Worm (Caenorhabditis elegans) whole organism, L1 larva: ENCODE data around the gene D2024.1.

Experiments
- ama-1 ChIP-seq: fragments of 150-350 bp; optimal IDR thresholded peaks from 2 replicates; lab custom pipeline; 2014
- ceh-8 ChIP-seq: fragments of 200-800 bp; sonication (Bioruptor generic); optimal IDR thresholded peaks from 2 replicates; lab custom pipeline; 2018; ENCODE audit warnings: mild to moderate bottlenecking, missing genetic modification characterization, moderate library complexity, missing compliant biosample characterization
- dpl-1 ChIP-seq, 3 experiments: fragments of 150-350 bp in 2 of 3; sonication (generic microtip) in 1 of 3; optimal IDR thresholded peaks; 2 replicates each; lab custom pipeline; 2014 to 2017; ENCODE audit warnings: missing biosample characterization in 3 of 3, missing genetic modification characterization in 3 of 3, missing genetic modification reagents in 3 of 3
- egl-27 ChIP-seq, 2 experiments: fragments of 150-350 bp in 1 of 2; sonication (generic microtip); optimal IDR thresholded peaks; 3 replicates each; lab custom pipeline; 2017 to 2018; ENCODE audit warnings: missing biosample characterization in 2 of 2, missing genetic modification characterization in 2 of 2, missing genetic modification reagents in 2 of 2
- ets-5 ChIP-seq: fragments of 200-800 bp; sonication (Bioruptor generic); IDR thresholded peaks from 2 replicates; pipeline ENCODE4 v1.3.6; 2022; ENCODE audit warnings: missing genetic modification characterization, missing compliant biosample characterization
- jun-1 ChIP-seq: fragments of 150-350 bp; optimal IDR thresholded peaks from 2 replicates; lab custom pipeline; 2014; ENCODE audit warnings: missing biosample characterization, missing genetic modification reagents, missing genetic modification characterization
- lin-35 ChIP-seq, 2 experiments: fragments of 150-350 bp; optimal IDR thresholded peaks; 2 replicates each; lab custom pipeline; 2014; ENCODE audit warnings: missing biosample characterization in 2 of 2, missing genetic modification characterization in 2 of 2, missing genetic modification reagents in 2 of 2
- lir-3 ChIP-seq: sonication (generic microtip); optimal IDR thresholded peaks from 2 replicates; lab custom pipeline; 2016; ENCODE audit warnings: mild to moderate bottlenecking, missing genetic modification characterization, moderate library complexity, missing compliant biosample characterization; ENCODE audit not compliant: poor library complexity
- nhr-28 ChIP-seq: fragments of 150-350 bp; optimal IDR thresholded peaks from 2 replicates; lab custom pipeline; 2014; ENCODE audit warnings: missing biosample characterization, missing genetic modification characterization
- nhr-77 ChIP-seq: fragments of 150-350 bp; optimal IDR thresholded peaks from 2 replicates; lab custom pipeline; 2014; ENCODE audit warnings: missing biosample characterization, missing genetic modification characterization
- tbx-2 ChIP-seq: sonication (generic microtip); optimal IDR thresholded peaks from 2 replicates; lab custom pipeline; 2016; ENCODE audit warnings: missing genetic modification characterization, missing compliant biosample characterization
- xbp-1 ChIP-seq: sonication (generic microtip); optimal IDR thresholded peaks from 2 replicates; lab custom pipeline; 2016; ENCODE audit warnings: missing genetic modification characterization, missing compliant biosample characterization

ce11 chrIV:7203696-7204095 is 43.6 kb upstream of the D2024.1 start, which contains the start of gene R13A1.3:
- TF ChIP-seq ets-5 (GFP tag; lab: Robert Waterston, UW): no peak
- no peak for TF ChIP-seq tbx-2 (tag; lab: Kevin White, UChicago)
- no peak for TF ChIP-seq nhr-28
- TF ChIP-seq ama-1 (lab: Kevin White, UChicago): no peak
- TF ChIP-seq dpl-1 (GFP tag; optimal IDR thresholded peaks at IDR 0.05; lab: Kevin White, UChicago): no peak
- no peak for TF ChIP-seq xbp-1 (tag; lab: Kevin White, UChicago)
- TF ChIP-seq egl-27 (tag; optimal IDR thresholded peaks at IDR 0.05; lab: Kevin White, UChicago): no peak
- TF ChIP-seq jun-1 (tag; lab: Kevin White, UChicago): no peak
- no peak for TF ChIP-seq lin-35 (GFP tag; optimal IDR thresholded peaks at IDR 0.05; lab: Kevin White, UChicago)
- no peak for TF ChIP-seq lir-3
- TF ChIP-seq nhr-77: no peak
- TF ChIP-seq ceh-8: no peak
